Fruit fly (Drosophila melanogaster) Kc167 (cell line): ENCODE data around the gene Ca-Ma2d.

ENCODE experiments used
- Myc ChIP-seq: fragments of >200 bp; optimal IDR thresholded peaks from 2 replicates; lab custom pipeline; 2017; ENCODE audit warnings: missing external identifiers
- Sin3A ChIP-seq: fragments of >200 bp; optimal IDR thresholded peaks from 2 replicates; lab custom pipeline; 2018; ENCODE audit warnings: missing external identifiers
- h ChIP-seq: fragments of >200 bp; optimal IDR thresholded peaks from 3 replicates; lab custom pipeline; 2018; ENCODE audit warnings: missing external identifiers
- insv ChIP-seq: fragments of >200 bp; optimal IDR thresholded peaks from 3 replicates; lab custom pipeline; 2018; ENCODE audit warnings: missing external identifiers
- psq ChIP-seq: fragments of >200 bp; optimal IDR thresholded peaks from 2 replicates; lab custom pipeline; 2017; ENCODE audit warnings: missing external identifiers
- ttk ChIP-seq: sonication (Bioruptor generic); optimal IDR thresholded peaks from 2 replicates; lab custom pipeline; 2017; ENCODE audit warnings: missing external identifiers

Ca-Ma2d gene

dm6 chr2L:16231265-16231664 is at the start of gene Ca-Ma2d:
TSS of gene Ca-Ma2d (plus strand) at chr2L:16231475.
- TF ChIP-seq h (no peak), ttk (lab: Kevin White, UChicago) (no peak)

DNA sequence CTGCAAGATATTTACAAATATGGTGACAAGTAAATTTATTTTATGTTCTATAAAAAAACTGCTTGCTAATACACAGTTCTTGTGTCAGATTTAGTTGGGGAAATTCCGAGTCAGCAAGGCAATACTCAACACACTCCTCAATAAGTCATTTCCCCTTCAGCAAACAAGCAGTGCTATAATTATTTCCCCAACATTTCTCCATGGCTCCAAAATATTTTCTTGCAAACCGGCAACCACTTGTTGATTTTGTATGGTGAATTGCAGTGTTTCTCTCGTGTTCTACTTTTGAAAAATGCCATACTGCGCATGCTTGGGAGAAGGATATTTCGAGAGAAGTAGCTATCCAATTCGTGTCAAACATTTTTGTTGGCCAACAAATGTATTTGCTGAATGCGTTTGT is 33.1 kb upstream of the Ca-Ma2d start:
- TF ChIP-seq Myc (lab: Kevin White, UChicago), result no peak
- no peak for TF ChIP-seq insv (lab: Kevin White, UChicago)
- TF ChIP-seq Sin3A (lab: Kevin White, UChicago), result no peak
- TF ChIP-seq psq (lab: Kevin White, UChicago), result no peak
- no peak for TF ChIP-seq ttk (lab: Kevin White, UChicago)
- TF ChIP-seq h, result no peak

DNA sequence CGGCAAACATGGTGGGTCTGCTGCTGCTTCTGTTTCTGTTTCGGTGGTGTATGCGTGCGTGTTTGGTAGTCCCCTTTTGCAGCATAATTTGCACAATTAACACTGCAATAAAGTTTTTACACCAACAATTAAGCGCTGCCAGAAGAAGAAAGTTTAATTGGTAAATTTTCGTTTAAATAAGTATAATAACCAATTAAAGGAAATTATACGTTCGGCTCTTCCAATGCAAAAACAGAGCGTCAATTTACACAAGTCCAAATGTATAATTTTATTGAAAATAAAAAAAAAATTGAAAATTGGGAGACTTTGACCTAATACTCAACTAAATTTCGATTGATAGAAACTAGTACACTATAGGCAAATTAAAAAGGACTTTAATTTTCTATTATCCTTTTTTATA is 20.1 kb upstream of the Ca-Ma2d start, which contains the start of gene CG31819:
Gene CG31819, plus strand, starts transcription at position 301 of the 400 bp plus-strand sequence.
- TF ChIP-seq h (no peak), psq (lab: Kevin White, UChicago) (no peak), Myc (lab: Kevin White, UChicago) (no peak), Sin3A (lab: Kevin White, UChicago) (no peak), ttk (lab: Kevin White, UChicago) (no peak), insv (lab: Kevin White, UChicago) (no peak)

DNA sequence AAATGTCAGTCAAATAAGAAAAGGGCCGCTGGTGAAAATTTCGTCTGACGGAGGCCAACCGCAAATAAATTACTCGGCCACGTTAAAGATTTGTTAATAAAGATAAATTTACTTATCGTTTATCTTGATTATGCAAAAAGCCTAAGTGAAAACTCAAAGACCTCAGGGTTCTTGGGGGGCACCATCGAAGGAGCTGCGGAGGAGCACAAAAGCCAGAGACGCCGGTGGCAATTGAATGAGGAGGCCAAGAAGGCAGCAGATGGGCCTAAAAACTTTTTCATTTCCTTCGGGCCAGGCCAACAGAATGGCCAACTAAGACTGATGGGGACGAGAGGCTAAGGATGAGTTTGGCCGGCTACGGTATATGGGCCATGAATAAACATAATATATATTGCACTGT is 15.0 kb upstream of the Ca-Ma2d start:
- no peak for TF ChIP-seq ttk (lab: Kevin White, UChicago)
- TF ChIP-seq insv (lab: Kevin White, UChicago), result no peak
- TF ChIP-seq Myc (lab: Kevin White, UChicago), result no peak
- TF ChIP-seq h, result no peak
- TF ChIP-seq Sin3A (lab: Kevin White, UChicago), result no peak
- no peak for TF ChIP-seq psq (lab: Kevin White, UChicago)

DNA sequence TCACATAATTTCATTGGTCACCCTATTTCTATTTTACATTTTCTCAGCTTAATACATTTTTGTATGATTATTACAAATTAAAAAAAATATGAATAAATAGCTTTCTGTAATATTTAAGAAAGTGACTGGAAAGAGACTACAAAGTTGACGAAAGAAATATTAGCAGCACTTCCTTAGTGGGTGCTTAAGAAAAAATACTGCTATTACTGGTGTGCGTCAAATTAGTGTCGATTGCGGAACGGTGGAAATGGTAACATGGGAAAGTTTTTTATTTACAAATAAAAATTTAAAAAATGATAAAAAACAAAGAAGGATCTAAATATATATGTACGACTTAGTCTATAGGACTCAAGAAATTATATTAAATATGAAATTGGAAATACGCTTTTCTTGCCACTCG is 7.3 kb upstream of the Ca-Ma2d start:
- TF ChIP-seq h (no peak), psq (lab: Kevin White, UChicago) (no peak), Myc (lab: Kevin White, UChicago) (no peak), ttk (lab: Kevin White, UChicago) (no peak), Sin3A (lab: Kevin White, UChicago) (no peak), insv (lab: Kevin White, UChicago) (no peak)

DNA sequence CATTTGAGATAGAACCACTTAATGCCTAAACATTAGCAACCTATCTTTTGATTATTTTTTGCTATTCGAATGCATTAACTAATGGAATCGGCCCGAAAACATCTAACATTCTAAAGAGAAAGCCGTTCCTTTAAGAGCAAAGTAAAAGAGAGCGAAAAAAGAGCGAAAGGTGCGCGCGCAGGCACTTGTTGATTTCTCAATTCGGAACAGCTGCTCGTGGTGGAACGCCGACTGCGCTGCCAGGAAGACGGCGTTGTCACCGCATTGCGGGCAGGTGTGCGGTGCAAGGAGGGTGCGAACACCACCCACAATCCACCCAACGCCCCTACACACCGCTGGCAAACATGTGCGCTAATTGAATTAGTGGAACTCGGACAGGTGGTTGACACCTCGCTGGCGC is 3.5 kb downstream of the Ca-Ma2d start:
- no peak for TF ChIP-seq insv (lab: Kevin White, UChicago)
- TF ChIP-seq Myc (lab: Kevin White, UChicago), result no peak
- TF ChIP-seq ttk (lab: Kevin White, UChicago), result no peak
- TF ChIP-seq Sin3A (lab: Kevin White, UChicago), result no peak
- no peak for TF ChIP-seq psq (lab: Kevin White, UChicago)
- no peak for TF ChIP-seq h

DNA sequence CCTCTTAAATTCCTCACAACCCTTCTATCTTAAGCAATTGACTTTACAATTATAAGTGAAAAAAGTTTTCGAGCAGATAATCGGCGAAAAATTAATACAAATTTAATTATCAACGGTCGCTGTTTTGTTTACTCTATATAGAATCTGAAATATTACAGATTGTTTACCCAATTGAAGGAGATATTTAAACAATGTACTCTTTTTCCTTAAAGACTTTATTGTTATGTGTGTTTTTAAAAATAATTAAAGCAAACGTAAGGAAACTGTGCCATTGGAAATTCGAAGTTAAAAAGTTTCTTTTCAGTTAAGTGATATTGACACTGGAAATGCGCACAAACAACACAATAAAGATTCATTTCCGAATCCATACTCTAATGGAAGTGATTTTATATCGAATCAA is 10.4 kb downstream of the Ca-Ma2d start, which contains the start of gene CG42818:
Gene CG42818, plus strand, starts transcription at position 301 of the 400 bp plus-strand sequence.
- TF ChIP-seq insv (lab: Kevin White, UChicago) (no peak), ttk (lab: Kevin White, UChicago) (no peak), Myc (lab: Kevin White, UChicago) (no peak), h (no peak), psq (lab: Kevin White, UChicago) (no peak), Sin3A (lab: Kevin White, UChicago) (no peak)

DNA sequence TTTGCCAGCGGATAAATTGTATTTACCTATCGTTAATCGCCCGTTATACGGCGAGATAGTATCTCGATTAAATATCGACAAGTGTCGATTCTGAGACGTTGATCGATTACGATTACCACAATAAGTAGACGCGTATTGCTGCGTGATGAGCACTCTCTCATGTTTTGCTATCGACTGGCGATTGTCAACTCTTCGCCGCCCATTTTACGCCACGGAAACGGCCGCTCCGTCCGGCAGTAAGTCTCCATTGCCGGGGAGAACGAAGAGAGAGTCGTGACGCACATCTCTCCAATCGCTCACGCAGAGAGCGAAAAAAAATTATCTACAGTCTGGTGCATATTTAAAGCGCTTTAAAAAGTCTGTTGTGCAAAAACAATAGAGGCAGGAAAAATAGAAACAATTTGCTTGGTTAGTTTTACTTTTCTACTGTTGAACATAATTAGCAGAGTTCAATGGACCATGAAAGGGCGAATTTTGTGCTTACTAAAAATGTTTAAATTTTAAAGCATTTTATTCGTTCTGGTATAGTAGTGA is 20.4 kb downstream of the Ca-Ma2d start, which contains the start of gene CG46309:
Gene CG46309, minus strand, starts transcription at position 191 of the 534 bp plus-strand sequence.
- TF ChIP-seq h (no peak), Sin3A (lab: Kevin White, UChicago) (no peak)

- TF ChIP-seq Myc (lab: Kevin White, UChicago), result no peak
- TF ChIP-seq h, result no peak
- no peak for TF ChIP-seq Sin3A (lab: Kevin White, UChicago)
- TF ChIP-seq insv (lab: Kevin White, UChicago), result no peak
- TF ChIP-seq ttk (lab: Kevin White, UChicago), result no peak
- no peak for TF ChIP-seq psq (lab: Kevin White, UChicago)
These were observed 24.2 kb downstream of the Ca-Ma2d start for dm6 chr2L:16255232-16256117.

- TF ChIP-seq h (no peak), insv (lab: Kevin White, UChicago) (no peak), ttk (lab: Kevin White, UChicago) (no peak), Myc (lab: Kevin White, UChicago) (no peak), Sin3A (lab: Kevin White, UChicago) (no peak), psq (lab: Kevin White, UChicago) (no peak)
These were observed 24.8 kb downstream of the Ca-Ma2d start for dm6 chr2L:16256118-16256435.

- TF ChIP-seq psq (lab: Kevin White, UChicago), result peak; percentile 84
- no peak for TF ChIP-seq Myc (lab: Kevin White, UChicago)
- no peak for TF ChIP-seq Sin3A (lab: Kevin White, UChicago)
- no peak for TF ChIP-seq h
These were observed 26.2 kb downstream of the Ca-Ma2d start, which contains the start of the genes PRL-1 and EndoGI for dm6 chr2L:16257227-16258071. TSS of gene PRL-1 (minus strand) at chr2L:16257606. TSS of gene EndoGI (plus strand) at chr2L:16257688.
